Worm (Caenorhabditis elegans) whole organism, L4 larva: ENCODE measurements around the gene lin-31.

Source experiments
- D1046.2 ChIP-seq: fragments of 200-800 bp; sonication (Bioruptor generic); IDR thresholded peaks from 2 replicates; pipeline ENCODE4 v1.3.6; 2022; ENCODE audit warnings: missing genetic modification characterization, missing compliant biosample characterization
- F10B5.3 ChIP-seq: sonication (generic microtip); optimal IDR thresholded peaks from 2 replicates; lab custom pipeline; 2016; ENCODE audit warnings: mild to moderate bottlenecking, missing genetic modification characterization, missing compliant biosample characterization
- T20F7.1 ChIP-seq: fragments of 200-800 bp; sonication (Bioruptor generic); optimal IDR thresholded peaks from 2 replicates; lab custom pipeline; 2018; ENCODE audit warnings: mild to moderate bottlenecking, missing genetic modification characterization, missing compliant biosample characterization
- Y105C5A.15 ChIP-seq: fragments of 200-800 bp; sonication (Bioruptor generic); IDR thresholded peaks from 2 replicates; pipeline ENCODE4 v1.3.6; 2022; ENCODE audit warnings: missing genetic modification characterization, missing compliant biosample characterization
- Y5F2A.4 ChIP-seq: fragments of 200-800 bp; sonication (Bioruptor generic); optimal IDR thresholded peaks from 2 replicates; lab custom pipeline; 2018; ENCODE audit warnings: mild to moderate bottlenecking, missing genetic modification characterization, missing compliant biosample characterization
- aha-1 ChIP-seq: fragments of 150-350 bp; peaks from one replicate; lab custom pipeline; 2014; ENCODE audit warnings: missing biosample characterization, missing genetic modification characterization
- arid-1 ChIP-seq: fragments of 200-800 bp; sonication (Bioruptor generic); conservative IDR thresholded peaks from 2 replicates; pipeline ENCODE4 v1.3.6; 2022; ENCODE audit warnings: missing genetic modification reagents, missing genetic modification characterization, missing compliant biosample characterization
- daf-16 ChIP-seq, 3 experiments: sonication (generic microtip); optimal IDR thresholded peaks; 2 replicates each; lab custom pipeline; 2016 to 2017; ENCODE audit warnings: missing genetic modification characterization in 3 of 3, missing genetic modification reagents in 3 of 3, mild to moderate bottlenecking in 2 of 3, missing compliant biosample characterization in 2 of 3, missing biosample characterization in 1 of 3, moderate library complexity in 1 of 3
- daf-19 ChIP-seq: fragments of 200-800 bp; sonication (Bioruptor generic); conservative IDR thresholded peaks from 2 replicates; pipeline ENCODE4 v1.3.6; 2022; ENCODE audit warnings: missing genetic modification characterization, missing compliant biosample characterization
- daf-8 ChIP-seq: fragments of 200-800 bp; sonication (Bioruptor generic); IDR thresholded peaks from 2 replicates; pipeline ENCODE4 v1.3.6; 2022; ENCODE audit warnings: missing genetic modification characterization, missing compliant biosample characterization
- dmd-8 ChIP-seq: fragments of 200-800 bp; sonication (Bioruptor generic); IDR thresholded peaks from 2 replicates; pipeline ENCODE4 v1.3.6; 2022; ENCODE audit warnings: missing genetic modification characterization, missing compliant biosample characterization
- dve-1 ChIP-seq: sonication (generic microtip); optimal IDR thresholded peaks from 2 replicates; lab custom pipeline; 2017; ENCODE audit warnings: antibody characterized with exemption, mild to moderate bottlenecking, missing genetic modification characterization, missing compliant biosample characterization; ENCODE audit not compliant: insufficient read depth
- egl-27 ChIP-seq: sonication (generic microtip); optimal IDR thresholded peaks from 3 replicates; lab custom pipeline; 2017; ENCODE audit warnings: missing biosample characterization, missing genetic modification reagents, missing genetic modification characterization
- fkh-10 ChIP-seq: fragments of 150-350 bp; optimal IDR thresholded peaks from 2 replicates; lab custom pipeline; 2014; ENCODE audit warnings: missing biosample characterization, missing genetic modification reagents, missing genetic modification characterization
- fos-1 ChIP-seq: fragments of 150-350 bp; optimal IDR thresholded peaks from 2 replicates; lab custom pipeline; 2014; ENCODE audit warnings: missing biosample characterization, missing genetic modification characterization
- hlh-11 ChIP-seq: fragments of 200-800 bp; sonication (Bioruptor generic); optimal IDR thresholded peaks from 2 replicates; lab custom pipeline; 2018; ENCODE audit warnings: mild to moderate bottlenecking, missing genetic modification characterization, missing compliant biosample characterization
- hlh-30 ChIP-seq: sonication (generic microtip); optimal IDR thresholded peaks from 2 replicates; lab custom pipeline; 2017; ENCODE audit warnings: antibody characterized with exemption, mild to moderate bottlenecking, missing genetic modification characterization, missing compliant biosample characterization; ENCODE audit not compliant: insufficient read depth
- hmg-1.1 ChIP-seq: fragments of 200-800 bp; sonication (Bioruptor generic); IDR thresholded peaks from 2 replicates; pipeline ENCODE4 v1.3.6; 2022; ENCODE audit warnings: missing genetic modification reagents, missing genetic modification characterization, missing compliant biosample characterization
- lin-13 ChIP-seq: fragments of 150-350 bp; optimal IDR thresholded peaks from 2 replicates; lab custom pipeline; 2014; ENCODE audit warnings: missing biosample characterization, missing genetic modification reagents, missing genetic modification characterization
- lin-29 ChIP-seq: fragments of 200-800 bp; sonication (Bioruptor generic); IDR thresholded peaks from 2 replicates; pipeline ENCODE4 v1.3.6; 2022; ENCODE audit warnings: missing genetic modification reagents, missing genetic modification characterization, missing compliant biosample characterization
- lin-38 ChIP-seq: fragments of 200-800 bp; sonication (Bioruptor generic); IDR thresholded peaks from 2 replicates; pipeline ENCODE4 v1.3.6; 2022; ENCODE audit warnings: missing genetic modification reagents, missing genetic modification characterization, missing compliant biosample characterization
- lin-39 ChIP-seq: fragments of 150-350 bp; optimal IDR thresholded peaks from 2 replicates; lab custom pipeline; 2014; ENCODE audit warnings: missing biosample characterization, missing genetic modification reagents, missing genetic modification characterization
- lsy-2 ChIP-seq, 2 experiments: fragments of 150-350 bp in 1 of 2; sonication (generic microtip) in 1 of 2; optimal IDR thresholded peaks; 2 replicates each; lab custom pipeline; 2014 to 2017; ENCODE audit warnings: missing biosample characterization in 2 of 2, missing genetic modification characterization in 2 of 2
- mdt-29 ChIP-seq: fragments of 200-800 bp; sonication (Bioruptor generic); IDR thresholded peaks from 2 replicates; pipeline ENCODE4 v1.3.6; 2022; ENCODE audit warnings: missing genetic modification reagents, missing genetic modification characterization, missing compliant biosample characterization
- mep-1 ChIP-seq: fragments of 150-350 bp; sonication (generic microtip); optimal IDR thresholded peaks from 3 replicates; lab custom pipeline; 2014; ENCODE audit warnings: missing biosample characterization, missing genetic modification characterization
- mes-2 ChIP-seq: sonication (generic microtip); optimal IDR thresholded peaks from 2 replicates; lab custom pipeline; 2016; ENCODE audit warnings: missing genotype, mild to moderate bottlenecking, missing genetic modification characterization, missing compliant biosample characterization; ENCODE audit not compliant: poor library complexity, severe bottlenecking
- mxl-3 ChIP-seq: fragments of 200-800 bp; sonication (Bioruptor generic); optimal IDR thresholded peaks from 2 replicates; lab custom pipeline; 2018; ENCODE audit warnings: mild to moderate bottlenecking, missing genetic modification characterization, missing compliant biosample characterization
- nhr-10 ChIP-seq: fragments of 150-350 bp; optimal IDR thresholded peaks from 2 replicates; lab custom pipeline; 2014; ENCODE audit warnings: missing biosample characterization, missing genetic modification characterization
- nhr-237 ChIP-seq: sonication (generic microtip); optimal IDR thresholded peaks from 2 replicates; lab custom pipeline; 2017; ENCODE audit warnings: missing biosample characterization, missing genetic modification characterization
- nhr-25 ChIP-seq: sonication (generic microtip); optimal IDR thresholded peaks from 2 replicates; lab custom pipeline; 2017; ENCODE audit warnings: missing genetic modification characterization, mild to moderate bottlenecking, missing compliant biosample characterization, antibody characterized with exemption, moderate library complexity, borderline replicate concordance; ENCODE audit not compliant: insufficient read depth
- nhr-28 ChIP-seq: fragments of 150-350 bp; optimal IDR thresholded peaks from 2 replicates; lab custom pipeline; 2014; ENCODE audit warnings: missing biosample characterization, missing genetic modification characterization
- nhr-76 ChIP-seq: fragments of 150-350 bp; optimal IDR thresholded peaks from 2 replicates; lab custom pipeline; 2014; ENCODE audit warnings: missing biosample characterization, missing genetic modification characterization
- php-3 ChIP-seq: fragments of 200-800 bp; sonication (Bioruptor generic); IDR thresholded peaks from 2 replicates; pipeline ENCODE4 v1.3.6; 2022; ENCODE audit warnings: missing genetic modification reagents, missing genetic modification characterization, missing compliant biosample characterization
- rbr-2 ChIP-seq: sonication (generic microtip); optimal IDR thresholded peaks from 2 replicates; lab custom pipeline; 2016; ENCODE audit warnings: missing genotype, missing genetic modification characterization, missing compliant biosample characterization
- sdz-12 ChIP-seq: fragments of 200-800 bp; sonication (Bioruptor generic); optimal IDR thresholded peaks from 2 replicates; lab custom pipeline; 2018; ENCODE audit warnings: mild to moderate bottlenecking, missing genetic modification characterization, missing compliant biosample characterization
- spr-1 ChIP-seq: sonication (generic microtip); optimal IDR thresholded peaks from 2 replicates; lab custom pipeline; 2016; ENCODE audit warnings: mild to moderate bottlenecking, missing genetic modification characterization, missing compliant biosample characterization
- spr-3 ChIP-seq: fragments of 200-800 bp; sonication (Bioruptor generic); optimal IDR thresholded peaks from 2 replicates; lab custom pipeline; 2018; ENCODE audit warnings: mild to moderate bottlenecking, missing genetic modification characterization, missing compliant biosample characterization
- tag-97 ChIP-seq: fragments of 200-800 bp; sonication (Bioruptor generic); IDR thresholded peaks from 2 replicates; pipeline ENCODE4 v1.3.6; 2022; ENCODE audit warnings: missing genetic modification characterization, missing compliant biosample characterization
- unc-62 ChIP-seq, 3 experiments: fragments of 150-350 bp in 1 of 3; sonication (generic microtip); optimal IDR thresholded peaks in 2 of 3; peaks in 1 of 3; 1 replicate in 1 of 3; 2 replicates in 2 of 3; lab custom pipeline; 2014 to 2017; ENCODE audit warnings: missing biosample characterization in 3 of 3, missing genetic modification characterization in 3 of 3, missing genetic modification reagents in 3 of 3, missing genotype in 1 of 3
- zag-1 ChIP-seq: fragments of 150-350 bp; optimal IDR thresholded peaks from 2 replicates; lab custom pipeline; 2014; ENCODE audit warnings: missing biosample characterization, missing genetic modification characterization
- zfp-3 ChIP-seq: fragments of 200-800 bp; sonication (Bioruptor generic); conservative IDR thresholded peaks from 2 replicates; pipeline ENCODE4 v1.3.6; 2022; ENCODE audit warnings: missing genetic modification reagents, missing genetic modification characterization, missing compliant biosample characterization
- zip-11 ChIP-seq: fragments of 200-800 bp; sonication (Bioruptor generic); IDR thresholded peaks from 2 replicates; pipeline ENCODE4 v1.3.6; 2022; ENCODE audit warnings: missing genetic modification characterization, missing compliant biosample characterization

Gene lin-31

ce11 chrII:3954018-3954417, 28.3 kb upstream of the lin-31 start (continued):
- no peak for TF ChIP-seq mdt-29
- peak; percentile 15 for TF ChIP-seq T20F7.1 (GFP tag; lab: Kevin White, UChicago)
- no peak for TF ChIP-seq lin-39
- no peak for TF ChIP-seq Y5F2A.4 (GFP tag; lab: Kevin White, UChicago)
- no peak for TF ChIP-seq egl-27 (tag; lab: Kevin White, UChicago)
- no peak for TF ChIP-seq sdz-12 (GFP tag; lab: Kevin White, UChicago)
- TF ChIP-seq Y105C5A.15 (GFP tag; lab: Robert Waterston, UW), result no peak
- no peak for TF ChIP-seq lin-38
- TF ChIP-seq php-3 (GFP tag; lab: Robert Waterston, UW), result peak; percentile 74
- TF ChIP-seq zip-11, result no peak
- no peak for TF ChIP-seq zag-1
- no peak for TF ChIP-seq D1046.2 (GFP tag; lab: Robert Waterston, UW)
- no peak for TF ChIP-seq lsy-2 (tag; optimal IDR thresholded peaks at IDR 0.05; lab: Kevin White, UChicago)
- TF ChIP-seq nhr-76 (tag; lab: Kevin White, UChicago), result no peak
- TF ChIP-seq daf-19 (GFP tag; lab: Robert Waterston, UW), result no peak
- no peak for TF ChIP-seq daf-16 (GFP tag; optimal IDR thresholded peaks at IDR 0.05; lab: Kevin White, UChicago)
- TF ChIP-seq daf-16 (tag; optimal IDR thresholded peaks at IDR 0.05; lab: Kevin White, UChicago), result peak; percentile 89
- no peak for TF ChIP-seq arid-1 (GFP tag; lab: Robert Waterston, UW)
- no peak for TF ChIP-seq spr-3
- TF ChIP-seq, all 104 proteins: peak for 8

ce11 chrII:3954838-3955237, 27.5 kb upstream of the lin-31 start:
- no peak for TF ChIP-seq nhr-10 (tag; lab: Kevin White, UChicago)
- TF ChIP-seq lin-29 (GFP tag; lab: Robert Waterston, UW), result no peak
- peak; percentile 70 for TF ChIP-seq aha-1
- TF ChIP-seq hlh-11, result no peak
- TF ChIP-seq zfp-3 (GFP tag; lab: Robert Waterston, UW), result no peak
- TF ChIP-seq nhr-237 (tag; lab: Kevin White, UChicago), result no peak
- no peak for TF ChIP-seq F10B5.3 (tag; lab: Kevin White, UChicago)
- TF ChIP-seq hmg-1.1 (GFP tag; lab: Robert Waterston, UW), result no peak
- no peak for TF ChIP-seq spr-1 (tag; lab: Kevin White, UChicago)
- TF ChIP-seq mep-1 (tag; lab: Kevin White, UChicago), result peak; percentile 15
- peak; percentile 12 for TF ChIP-seq nhr-28 (tag; lab: Kevin White, UChicago)
- TF ChIP-seq mes-2 (tag; lab: Kevin White, UChicago), result no peak
- TF ChIP-seq dve-1 (tag; lab: Kevin White, UChicago), result peak; percentile 31
- peak; percentile 8 for TF ChIP-seq hlh-30 (tag; lab: Kevin White, UChicago)
- peak in 1 of 2 experiments; percentile 31 for TF ChIP-seq lsy-2 (tag; optimal IDR thresholded peaks at IDR 0.05; lab: Kevin White, UChicago)
- TF ChIP-seq, all 104 proteins: peak for 6

DNA sequence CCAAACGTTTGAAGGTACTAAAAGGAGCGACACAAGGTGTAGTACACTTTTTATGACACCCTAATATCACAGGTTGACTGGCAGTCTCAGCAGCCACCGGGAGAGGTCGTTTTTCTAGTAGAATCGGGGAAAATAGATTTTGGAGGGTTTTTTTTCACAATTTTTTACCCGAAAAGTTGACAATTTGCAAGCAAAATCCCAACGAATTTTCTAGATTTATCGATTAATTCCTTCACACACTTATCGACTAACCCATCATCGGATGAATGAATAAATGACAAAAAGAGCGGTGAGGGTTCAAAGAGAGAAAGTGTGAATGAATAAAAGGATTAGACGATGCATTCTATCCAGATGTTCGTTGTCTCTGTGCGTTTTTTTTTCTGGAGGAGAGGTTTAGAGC, 26.4 kb upstream of the lin-31 start:
- no peak for TF ChIP-seq egl-27 (tag; lab: Kevin White, UChicago)
- TF ChIP-seq aha-1, result peak; percentile 79
- no peak for TF ChIP-seq nhr-25 (tag; lab: Kevin White, UChicago)
- TF ChIP-seq, all 104 proteins: peak for 1

DNA sequence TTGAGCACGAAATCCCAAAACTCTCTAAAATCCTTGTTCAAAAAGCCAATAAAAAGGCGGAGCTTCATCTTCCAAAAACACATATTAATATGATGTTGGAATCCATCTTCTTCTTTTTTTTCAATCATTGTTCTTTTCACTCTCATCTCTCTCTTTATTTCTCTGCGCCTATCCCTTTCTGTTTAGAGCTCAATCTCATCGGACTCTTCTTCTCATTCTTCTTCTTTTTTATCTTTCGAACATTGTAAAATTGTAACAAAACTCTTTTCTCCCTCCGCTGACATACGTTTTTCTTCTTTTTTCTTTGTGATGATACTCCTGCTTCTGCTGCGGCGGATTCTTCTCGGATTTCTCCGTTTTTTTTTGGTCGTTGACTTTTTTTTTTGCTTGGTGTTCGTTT, 25.6 kb upstream of the lin-31 start:
- TF ChIP-seq lsy-2 (tag; optimal IDR thresholded peaks at IDR 0.05; lab: Kevin White, UChicago) (peak in 1 of 2 experiments; percentile 63), mep-1 (tag; lab: Kevin White, UChicago) (peak; percentile 46), mxl-3 (no peak), unc-62 (GFP tag; optimal IDR thresholded peaks at IDR 0.05 in 1 of 2; lab: Kevin White, UChicago) (peak in 1 of 2 experiments; percentile 28), unc-62 (tag; optimal IDR thresholded peaks at IDR 0.05; lab: Kevin White, UChicago) (no peak), lin-13 (GFP tag; lab: Kevin White, UChicago) (no peak), fos-1 (no peak), fkh-10 (peak; percentile 16), daf-8 (no peak), tag-97 (GFP tag; lab: Robert Waterston, UW) (no peak), aha-1 (peak; percentile 10), dmd-8 (GFP tag; lab: Robert Waterston, UW) (no peak), hlh-11 (peak; percentile 39), rbr-2 (tag; lab: Kevin White, UChicago) (no peak), lin-38 (no peak), daf-16 (GFP tag; optimal IDR thresholded peaks at IDR 0.05; lab: Kevin White, UChicago) (peak in 1 of 2 experiments; percentile 1), daf-16 (tag; optimal IDR thresholded peaks at IDR 0.05; lab: Kevin White, UChicago) (no peak)
- TF ChIP-seq, all 104 proteins: peak for 7
